Fruit fly (Drosophila melanogaster) whole organism: ENCODE results near the gene CG10973.

Source experiments
- CG8478 ChIP-seq: fragments of >200 bp; optimal IDR thresholded peaks from 2 replicates; lab custom pipeline; 2018; ENCODE audit warnings: inconsistent platforms
- EcR ChIP-seq, 2 experiments: fragments of >200 bp; optimal IDR thresholded peaks; 2 replicates each; lab custom pipeline; 2017; ENCODE audit warnings: missing biosample characterization in 2 of 2, missing genetic modification characterization in 2 of 2, missing genetic modification reagents in 2 of 2
- psq ChIP-seq: fragments of >200 bp; optimal IDR thresholded peaks from 2 replicates; lab custom pipeline; 2017

- TF ChIP-seq EcR (GFP tag; optimal IDR thresholded peaks at IDR 0.05; lab: Kevin White, UChicago) (peak in 1 of 2 experiments; percentile 20), psq (lab: Kevin White, UChicago) (no peak), CG8478 (lab: Kevin White, UChicago) (no peak)
Observed at dm6 chr3L:12798795-12799311, 44.3 kb upstream of the CG10973 start.
